Fruit fly (Drosophila melanogaster) S2 (cell line): Measurements from ENCODE around the gene HP1D3csd.

ENCODE experiments used
- CG8478 ChIP-seq: fragments of >200 bp; optimal IDR thresholded peaks from 2 replicates; lab custom pipeline; 2018
- CTCF ChIP-seq, 2 experiments: fragments of >200 bp; optimal IDR thresholded peaks; 2 replicates each; lab custom pipeline; 2018

- TF ChIP-seq CTCF (optimal IDR thresholded peaks at IDR 0.05; lab: Kevin White, UChicago), result no peak
- no peak for TF ChIP-seq CG8478 (lab: Kevin White, UChicago)
Observed at dm6 chrX:19187624-19188085, 2.4 kb upstream of the HP1D3csd start, which contains the start of gene Mec2.
